Worm (Caenorhabditis elegans): ENCODE results near the gene dnj-19.

ce11 chrV:5548497-5548896, 43.8 kb upstream of the dnj-19 start:
- TF ChIP-seq tbx-2 (tag; optimal IDR thresholded peaks at IDR 0.05) (no peak), hmg-11 (tag; optimal IDR thresholded peaks at IDR 0.05) (no peak), nhr-11 (tag; optimal IDR thresholded peaks at IDR 0.05) (no peak), nhr-237 (tag; optimal IDR thresholded peaks at IDR 0.05) (no peak), aly-2 (tag; optimal IDR thresholded peaks at IDR 0.05) (no peak), mdl-1 (tag; optimal IDR thresholded peaks at IDR 0.05) (no peak), pha-4 (tag; optimal IDR thresholded peaks at IDR 0.05) (no peak), fkh-2 (tag; optimal IDR thresholded peaks at IDR 0.05) (no peak), lin-39 (tag; optimal IDR thresholded peaks at IDR 0.05) (no peak), mml-1 (tag; optimal IDR thresholded peaks at IDR 0.05) (no peak), elt-3 (tag; optimal IDR thresholded peaks at IDR 0.05) (no peak), pqm-1 (tag; optimal IDR thresholded peaks at IDR 0.05) (no peak), nhr-77 (tag; optimal IDR thresholded peaks at IDR 0.05) (no peak), nhr-25 (tag; optimal IDR thresholded peaks at IDR 0.05) (no peak)

Measured in whole organism, L3 larva.